Fruit fly (Drosophila melanogaster): ENCODE measurements around the gene CG15458.
A peak's percentile ranks its signal among the peaks of the same experiment; 100 is the strongest.

Gene CG15458

DNA sequence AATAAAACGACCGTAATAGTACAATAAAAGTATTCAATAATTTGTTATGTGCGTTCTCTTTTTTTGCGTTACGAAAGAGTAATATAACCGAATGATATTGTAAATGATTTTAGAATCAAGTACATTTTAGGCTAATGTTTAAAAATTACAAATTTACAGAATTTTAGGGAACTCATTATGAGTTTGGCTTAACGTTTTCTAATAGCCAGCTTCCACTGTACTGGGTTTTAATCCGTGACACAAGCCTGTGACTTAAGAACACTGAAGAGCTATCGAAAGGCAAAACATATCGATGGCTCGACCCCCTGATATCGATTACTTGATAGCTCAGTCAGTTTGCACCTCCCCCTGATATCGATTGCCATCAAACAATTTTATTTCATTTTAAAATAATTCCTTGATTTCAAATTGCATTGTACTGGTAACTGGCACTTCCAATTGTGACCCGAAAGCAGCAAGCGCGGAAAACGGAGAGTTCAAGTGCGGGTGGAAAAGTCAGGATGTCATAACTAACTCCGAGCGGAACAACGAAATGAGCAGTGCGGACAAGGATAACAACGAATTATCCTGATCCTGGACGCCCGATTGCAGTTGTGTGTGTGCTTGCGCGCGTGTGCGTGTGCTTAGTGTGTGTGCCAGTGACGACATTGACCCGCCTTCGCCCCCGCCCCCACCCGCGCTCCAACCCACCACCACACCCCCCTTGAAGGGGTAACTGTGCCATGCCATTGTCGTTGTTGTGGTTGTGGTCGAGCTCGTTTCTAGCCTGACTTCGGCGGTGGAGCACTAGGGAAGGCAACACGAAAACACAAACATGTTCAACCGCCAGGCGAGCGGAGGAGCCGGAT is 19.7 kb downstream of the CG15458 start, which contains the start of gene HERC2 (continued):
- TF ChIP-seq CG8290 (GFP tag; optimal IDR thresholded peaks at IDR 0.05): no peak
- TF ChIP-seq CG8290 (tag; optimal IDR thresholded peaks at IDR 0.05): no peak
- TF ChIP-seq Poxn (GFP tag; IDR thresholded peaks at IDR 0.05): no peak
- no peak for TF ChIP-seq CG3065 (GFP tag; optimal IDR thresholded peaks at IDR 0.05)
- TF ChIP-seq hth (optimal IDR thresholded peaks at IDR 0.05): no peak
- peak; percentile 64 for TF ChIP-seq pho (GFP tag; optimal IDR thresholded peaks at IDR 0.05)
- no peak for TF ChIP-seq kni (GFP tag; optimal IDR thresholded peaks at IDR 0.05)
- TF ChIP-seq ftz-f1 (GFP tag; optimal IDR thresholded peaks at IDR 0.05): no peak
- peak; percentile 95 for TF ChIP-seq CG6791 (GFP tag; IDR thresholded peaks at IDR 0.05; ENCODE audit: partially characterized antibody)
- peak; percentile 95 for TF ChIP-seq grau (tag; optimal IDR thresholded peaks at IDR 0.05)
- no peak; the same call in 1 of the 3 replicates for TF ChIP-seq CG17361 (GFP tag; IDR thresholded peaks at IDR 0.05)
- TF ChIP-seq MTF-1 (GFP tag; optimal IDR thresholded peaks at IDR 0.05; ENCODE audit: borderline replicate concordance): no peak
- no peak for TF ChIP-seq Neu2 (GFP tag; optimal IDR thresholded peaks at IDR 0.05; ENCODE audit: borderline replicate concordance)
- peak; percentile 59 for TF ChIP-seq al (GFP tag; IDR thresholded peaks at IDR 0.05)
- TF ChIP-seq Dfd (GFP tag; optimal IDR thresholded peaks at IDR 0.05): no peak
- peak; percentile 17 for TF ChIP-seq Mad (GFP tag; optimal IDR thresholded peaks at IDR 0.05)
- TF ChIP-seq E2f1 (GFP tag; IDR thresholded peaks at IDR 0.05): peak; percentile 31; the same call in 1 of the 2 replicates
- TF ChIP-seq ash1 (GFP tag; optimal IDR thresholded peaks at IDR 0.05): no peak
- no peak for TF ChIP-seq chm (GFP tag; IDR thresholded peaks at IDR 0.05)
- no peak for TF ChIP-seq CG10543 (GFP tag; optimal IDR thresholded peaks at IDR 0.05)
- TF ChIP-seq CG12104 (GFP tag; optimal IDR thresholded peaks at IDR 0.05): no peak
- TF ChIP-seq peb (GFP tag; IDR thresholded peaks at IDR 0.05): no peak
- no peak for TF ChIP-seq Stat92E (GFP tag; optimal IDR thresholded peaks at IDR 0.05)
- peak; percentile 47; the same call in 1 of the 2 replicates for TF ChIP-seq CG11085 (GFP tag; IDR thresholded peaks at IDR 0.05)
- TF ChIP-seq CG6765 (GFP tag; optimal IDR thresholded peaks at IDR 0.05): no peak
- TF ChIP-seq Opbp (GFP tag; IDR thresholded peaks at IDR 0.05; ENCODE audit: partially characterized antibody): peak; percentile 94
- no peak for TF ChIP-seq CG12155 (GFP tag; optimal IDR thresholded peaks at IDR 0.05)
- no peak for TF ChIP-seq CG3838 (GFP tag; optimal IDR thresholded peaks at IDR 0.05)
- TF ChIP-seq Adf1 (GFP tag; IDR thresholded peaks at IDR 0.05): 0 out of 2 replicates have a peak, but pooled peaks have one; percentile 9
- no peak for TF ChIP-seq emc (GFP tag; optimal IDR thresholded peaks at IDR 0.05)
- TF ChIP-seq Asciz (GFP tag; optimal IDR thresholded peaks at IDR 0.05): no peak
- TF ChIP-seq CG10321 (GFP tag; IDR thresholded peaks at IDR 0.05): no peak
- 0 out of 2 replicates have a peak, but pooled peaks have one; percentile 31 for TF ChIP-seq CG6689 (GFP tag; IDR thresholded peaks at IDR 0.05)
- TF ChIP-seq ac (GFP tag; optimal IDR thresholded peaks at IDR 0.05): no peak
- TF ChIP-seq Ptx1 (GFP tag; IDR thresholded peaks at IDR 0.05): peak; percentile 73
- TF ChIP-seq CG2116 (GFP tag; optimal IDR thresholded peaks at IDR 0.05): peak; percentile 67
- peak; percentile 7 for TF ChIP-seq Meics (GFP tag; optimal IDR thresholded peaks at IDR 0.05)
- TF ChIP-seq CoRest (tag; optimal IDR thresholded peaks at IDR 0.05): peak; percentile 39
- no peak for TF ChIP-seq CG15479 (GFP tag; optimal IDR thresholded peaks at IDR 0.05)
- TF ChIP-seq klu (GFP tag; IDR thresholded peaks at IDR 0.05): no peak
- no peak for TF ChIP-seq crc (GFP tag; optimal IDR thresholded peaks at IDR 0.05)
- peak; percentile 54; the same call in 1 of the 2 replicates for TF ChIP-seq sisA (GFP tag; IDR thresholded peaks at IDR 0.05)
- no peak for TF ChIP-seq CG10147 (GFP tag; optimal IDR thresholded peaks at IDR 0.05)
- peak; percentile 74 for TF ChIP-seq CG2120 (GFP tag; optimal IDR thresholded peaks at IDR 0.05)
- no peak for TF ChIP-seq B-H2 (GFP tag; optimal IDR thresholded peaks at IDR 0.05)
- no peak for TF ChIP-seq CG33213 (GFP tag; optimal IDR thresholded peaks at IDR 0.05)
- 0 out of 2 replicates have a peak, but pooled peaks have one; percentile 24 for TF ChIP-seq CG14014 (GFP tag; IDR thresholded peaks at IDR 0.05)
- no peak for TF ChIP-seq CG1529 (GFP tag; optimal IDR thresholded peaks at IDR 0.05)
- peak; percentile 22 for TF ChIP-seq NfI (GFP tag; optimal IDR thresholded peaks at IDR 0.05)
- no peak for TF ChIP-seq CG8924 (tag; optimal IDR thresholded peaks at IDR 0.05)

All from whole organism, embryonic.